Fruit fly (Drosophila melanogaster) Kc167 (cell line): ENCODE results near the gene CG18649.

ENCODE experiments used
- Myc ChIP-seq: fragments of >200 bp; optimal IDR thresholded peaks from 2 replicates; lab custom pipeline; 2017; ENCODE audit warnings: missing external identifiers
- Sin3A ChIP-seq: fragments of >200 bp; optimal IDR thresholded peaks from 2 replicates; lab custom pipeline; 2018; ENCODE audit warnings: missing external identifiers
- h ChIP-seq: fragments of >200 bp; optimal IDR thresholded peaks from 3 replicates; lab custom pipeline; 2018; ENCODE audit warnings: missing external identifiers
- insv ChIP-seq: fragments of >200 bp; optimal IDR thresholded peaks from 3 replicates; lab custom pipeline; 2018; ENCODE audit warnings: missing external identifiers
- psq ChIP-seq: fragments of >200 bp; optimal IDR thresholded peaks from 2 replicates; lab custom pipeline; 2017; ENCODE audit warnings: missing external identifiers
- ttk ChIP-seq: sonication (Bioruptor generic); optimal IDR thresholded peaks from 2 replicates; lab custom pipeline; 2017; ENCODE audit warnings: missing external identifiers

Gene CG18649

DNA sequence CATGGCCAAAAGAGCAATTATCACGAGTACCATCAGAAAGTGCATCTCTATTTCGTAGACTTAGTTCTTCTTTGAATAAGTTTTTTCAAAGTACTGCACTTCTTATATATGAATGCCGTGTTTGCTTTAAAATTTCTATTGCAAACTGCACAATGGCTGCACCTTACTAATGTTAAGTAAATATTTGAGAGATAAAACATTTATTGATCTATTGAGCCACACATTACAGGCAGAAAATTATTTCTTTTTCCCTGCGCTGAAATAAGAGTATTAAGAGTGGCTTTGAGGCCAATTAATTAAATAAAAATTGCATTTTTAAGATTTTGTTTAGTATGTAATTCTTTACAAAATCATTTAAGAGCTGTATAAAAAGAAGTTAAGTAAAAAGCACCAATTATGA lies 684 bp downstream of the CG18649 start, which contains the start of gene CG43680:
TSS of gene CG43680 (minus strand) at position 101 of the 400 bp plus-strand sequence.
- no peak for TF ChIP-seq h
- TF ChIP-seq Myc (lab: Kevin White, UChicago): no peak
- no peak for TF ChIP-seq Sin3A (lab: Kevin White, UChicago)
- TF ChIP-seq insv (lab: Kevin White, UChicago): no peak
- TF ChIP-seq psq: no peak
- TF ChIP-seq ttk (lab: Kevin White, UChicago): no peak

DNA sequence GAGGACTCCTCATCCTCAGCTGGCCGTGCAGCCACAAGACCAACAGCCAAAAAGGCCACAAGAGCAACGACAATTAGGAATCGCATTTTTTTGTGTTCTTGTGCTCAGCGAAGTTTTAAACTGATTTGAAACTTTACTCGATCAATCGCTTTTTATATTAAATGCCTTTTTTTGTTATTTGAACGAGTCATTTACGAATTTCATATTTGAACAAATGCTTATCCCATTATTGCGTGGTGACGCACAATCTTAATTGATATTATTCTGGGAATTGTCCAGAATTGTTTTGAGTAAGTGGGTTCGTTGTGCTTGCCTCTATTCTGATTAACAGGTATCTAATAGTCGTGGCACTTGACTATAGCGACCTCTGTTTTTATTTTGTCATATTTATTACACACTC lies 1.5 kb downstream of the CG18649 start, which contains the start of gene CG13461:
TSS of gene CG13461 (minus strand) at position 101 of the 400 bp plus-strand sequence.
- TF ChIP-seq insv (lab: Kevin White, UChicago) (no peak), psq (no peak), ttk (lab: Kevin White, UChicago) (no peak), Myc (lab: Kevin White, UChicago) (no peak), Sin3A (lab: Kevin White, UChicago) (no peak), h (no peak)

DNA sequence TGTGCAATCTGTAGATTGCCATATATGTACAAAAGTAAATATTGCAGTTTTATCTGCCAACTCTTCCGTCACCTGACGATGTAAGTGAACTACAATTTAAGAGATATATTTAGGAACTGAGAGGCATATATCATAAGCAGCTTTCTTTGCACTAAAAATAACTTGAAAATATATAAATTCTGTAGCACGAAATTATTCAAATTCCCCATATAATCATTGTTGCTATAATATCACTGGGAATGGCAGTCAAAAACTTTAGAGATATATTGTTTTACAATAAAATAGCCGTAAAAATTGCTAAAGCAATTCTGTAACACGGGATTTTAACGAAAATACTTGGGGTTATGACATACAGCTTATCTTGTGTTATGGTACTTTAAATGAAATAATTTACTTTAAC lies 2.6 kb downstream of the CG18649 start, which contains the start of gene CG43679:
TSS of gene CG43679 (minus strand) at position 101 of the 400 bp plus-strand sequence.
- TF ChIP-seq psq: no peak
- no peak for TF ChIP-seq Sin3A (lab: Kevin White, UChicago)
- no peak for TF ChIP-seq insv (lab: Kevin White, UChicago)
- TF ChIP-seq h: no peak
- no peak for TF ChIP-seq Myc (lab: Kevin White, UChicago)
- no peak for TF ChIP-seq ttk (lab: Kevin White, UChicago)

dm6 chr3L:15050706-15051105 lies 3.2 kb downstream of the CG18649 start, which contains the start of gene CG12310:
Gene CG12310 (minus strand): TSS chr3L:15050806.
- no peak for TF ChIP-seq insv (lab: Kevin White, UChicago)

DNA sequence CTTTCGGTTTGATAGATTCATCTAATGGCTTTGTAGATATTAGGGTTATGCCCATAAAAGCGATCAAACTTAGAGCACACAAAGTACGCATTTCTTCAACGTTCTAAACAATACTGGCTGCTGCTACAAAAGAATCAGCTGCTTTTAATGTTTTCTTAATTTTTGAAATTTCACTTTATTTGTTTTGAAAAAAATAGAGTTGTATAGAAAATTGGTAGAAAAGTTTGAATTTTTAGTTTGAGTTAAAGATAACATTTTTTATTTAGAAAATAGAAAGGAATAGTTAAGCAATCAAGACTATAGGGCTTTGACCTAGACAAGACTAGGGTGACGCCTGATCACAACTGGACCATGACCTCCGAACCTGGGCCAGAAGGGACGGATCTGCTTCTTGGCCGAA lies 3.8 kb downstream of the CG18649 start, which contains the start of gene CG18581:
TSS of gene CG18581 (minus strand) at position 101 of the 400 bp plus-strand sequence.
- TF ChIP-seq Myc (lab: Kevin White, UChicago): no peak

- no peak for TF ChIP-seq Sin3A (lab: Kevin White, UChicago)
- no peak for TF ChIP-seq ttk (lab: Kevin White, UChicago)
- no peak for TF ChIP-seq h
- TF ChIP-seq psq: no peak
- TF ChIP-seq Myc (lab: Kevin White, UChicago): no peak
- no peak for TF ChIP-seq insv (lab: Kevin White, UChicago)
Measured at dm6 chr3L:15049395-15049794, 4.5 kb downstream of the CG18649 start, which contains the start of gene CG43678. Gene CG43678 (minus strand): TSS chr3L:15049495.

DNA sequence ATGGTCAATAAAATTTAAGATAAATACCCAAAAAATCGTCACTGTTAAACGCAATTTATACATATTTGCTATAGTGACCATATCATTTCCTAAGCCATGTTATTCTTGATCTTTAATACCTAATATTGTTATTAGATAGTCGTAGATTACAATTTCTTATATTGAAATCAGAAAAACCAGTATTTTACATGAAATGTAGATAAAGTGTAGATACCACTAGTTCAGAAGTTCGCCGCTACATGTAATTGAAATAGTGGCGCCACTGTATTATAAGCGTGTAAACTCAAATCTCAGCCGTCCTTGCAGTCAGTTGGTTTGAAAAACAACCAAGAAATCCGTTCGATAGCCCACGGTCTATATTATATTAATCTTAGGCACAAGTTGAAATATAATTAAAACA lies 5.8 kb downstream of the CG18649 start:
- TF ChIP-seq ttk (lab: Kevin White, UChicago): no peak
- TF ChIP-seq insv (lab: Kevin White, UChicago): no peak
- no peak for TF ChIP-seq Myc (lab: Kevin White, UChicago)
- no peak for TF ChIP-seq h
- TF ChIP-seq Sin3A (lab: Kevin White, UChicago): no peak
- TF ChIP-seq psq: no peak

- TF ChIP-seq ttk (lab: Kevin White, UChicago): no peak
- no peak for TF ChIP-seq psq
- no peak for TF ChIP-seq Myc (lab: Kevin White, UChicago)
- no peak for TF ChIP-seq Sin3A (lab: Kevin White, UChicago)
- no peak for TF ChIP-seq h
- no peak for TF ChIP-seq insv (lab: Kevin White, UChicago)
Measured at dm6 chr3L:15047606-15048005, 6.3 kb downstream of the CG18649 start.

- TF ChIP-seq Sin3A (lab: Kevin White, UChicago): no peak
- no peak for TF ChIP-seq ttk (lab: Kevin White, UChicago)
Measured at dm6 chr3L:15045114-15045513, 8.8 kb downstream of the CG18649 start.

- TF ChIP-seq psq: no peak
- no peak for TF ChIP-seq Myc (lab: Kevin White, UChicago)
- no peak for TF ChIP-seq Sin3A (lab: Kevin White, UChicago)
- no peak for TF ChIP-seq insv (lab: Kevin White, UChicago)
- TF ChIP-seq h: no peak
- TF ChIP-seq ttk (lab: Kevin White, UChicago): no peak
Measured at dm6 chr3L:15043874-15044336, 10.0 kb downstream of the CG18649 start, which contains the start of gene ind. Gene ind (minus strand): TSS chr3L:15043924.

dm6 chr3L:15043465-15043864 lies 10.5 kb downstream of the CG18649 start:
- TF ChIP-seq ttk (lab: Kevin White, UChicago) (no peak), insv (lab: Kevin White, UChicago) (no peak), Myc (lab: Kevin White, UChicago) (no peak), Sin3A (lab: Kevin White, UChicago) (no peak), psq (no peak)

- no peak for TF ChIP-seq ttk (lab: Kevin White, UChicago)
- TF ChIP-seq Sin3A (lab: Kevin White, UChicago): no peak
- no peak for TF ChIP-seq insv (lab: Kevin White, UChicago)
- no peak for TF ChIP-seq h
- no peak for TF ChIP-seq psq
- TF ChIP-seq Myc (lab: Kevin White, UChicago): no peak
Measured at dm6 chr3L:15042470-15042869, 11.5 kb downstream of the CG18649 start, which contains the start of gene Rpn12R. Gene Rpn12R (minus strand): TSS chr3L:15042570.

dm6 chr3L:15040329-15040886 lies 13.5 kb downstream of the CG18649 start:
- no peak for TF ChIP-seq insv (lab: Kevin White, UChicago)
- no peak for TF ChIP-seq Myc (lab: Kevin White, UChicago)
- TF ChIP-seq Sin3A (lab: Kevin White, UChicago): no peak
- TF ChIP-seq psq: no peak
- no peak for TF ChIP-seq h
- no peak for TF ChIP-seq ttk (lab: Kevin White, UChicago)
